Fruit fly (Drosophila melanogaster) whole organism, wandering third instar larva: ENCODE data around the gene Nepl7.

ENCODE experiments used
- Abd-B ChIP-seq: fragments of >200 bp; optimal IDR thresholded peaks from 2 replicates; lab custom pipeline; 2017; ENCODE audit warnings: missing biosample characterization, missing genetic modification characterization
- CG32264 ChIP-seq: fragments of 200-800 bp; sonication (Bioruptor generic); optimal IDR thresholded peaks from 2 replicates; lab custom pipeline; 2016; ENCODE audit warnings: missing biosample characterization, missing genetic modification characterization
- CG9705 ChIP-seq: fragments of 200-800 bp; sonication (Bioruptor generic); optimal IDR thresholded peaks from 2 replicates; lab custom pipeline; 2018; ENCODE audit warnings: missing biosample characterization, mild to moderate bottlenecking, missing genetic modification characterization
- CrebA ChIP-seq: fragments of 200-800 bp; sonication (Bioruptor generic); optimal IDR thresholded peaks from 2 replicates; lab custom pipeline; 2016; ENCODE audit warnings: missing biosample characterization, mild to moderate bottlenecking, missing genetic modification characterization, borderline replicate concordance
- Dfd ChIP-seq: fragments of >200 bp; optimal IDR thresholded peaks from 2 replicates; lab custom pipeline; 2017; ENCODE audit warnings: missing biosample characterization, missing genetic modification characterization
- Dif ChIP-seq: fragments of 200-275, 200-300 bp; sonication (Bioruptor generic); optimal IDR thresholded peaks from 2 replicates; lab custom pipeline; 2018; ENCODE audit warnings: missing biosample characterization, missing genetic modification characterization; ENCODE audit not compliant: partially characterized antibody
- GATAd ChIP-seq: sonication (Bioruptor generic); optimal IDR thresholded peaks from 2 replicates; lab custom pipeline; 2016; ENCODE audit warnings: missing biosample characterization, missing genetic modification characterization
- HLH106 ChIP-seq: fragments of 200-800 bp; optimal IDR thresholded peaks from 3 replicates; lab custom pipeline; 2019; ENCODE audit warnings: missing biosample characterization, mild to moderate bottlenecking, missing genetic modification characterization, moderate library complexity
- Hnf4 ChIP-seq: fragments of 200-800 bp; sonication (Bioruptor generic); optimal IDR thresholded peaks from 2 replicates; lab custom pipeline; 2016; ENCODE audit warnings: missing biosample characterization, mild to moderate bottlenecking, missing genetic modification characterization
- Hr78 ChIP-seq: fragments of >200 bp; optimal IDR thresholded peaks from 2 replicates; lab custom pipeline; 2017; ENCODE audit warnings: missing biosample characterization, missing genetic modification characterization
- Hr83 ChIP-seq: fragments of 200-300 bp; sonication (Bioruptor generic); optimal IDR thresholded peaks from 2 replicates; lab custom pipeline; 2016; ENCODE audit warnings: missing biosample characterization, mild to moderate bottlenecking, missing genetic modification characterization, moderate library complexity; ENCODE audit not compliant: poor library complexity, severe bottlenecking
- Jra ChIP-seq: sonication (Bioruptor generic); optimal IDR thresholded peaks from 2 replicates; lab custom pipeline; 2016; ENCODE audit warnings: missing biosample characterization, missing genetic modification characterization
- Mio ChIP-seq: sonication (Bioruptor generic); optimal IDR thresholded peaks from 2 replicates; lab custom pipeline; 2016; ENCODE audit warnings: missing biosample characterization, missing genetic modification characterization
- Myc ChIP-seq: fragments of >200 bp; optimal IDR thresholded peaks from 2 replicates; lab custom pipeline; 2017
- N ChIP-seq: fragments of >200 bp; optimal IDR thresholded peaks from 2 replicates; lab custom pipeline; 2018; ENCODE audit warnings: missing biosample characterization, missing external identifiers, missing genetic modification characterization
- OdsH ChIP-seq: fragments of 200-800 bp; sonication (Bioruptor generic); optimal IDR thresholded peaks from 2 replicates; lab custom pipeline; 2016; ENCODE audit warnings: missing biosample characterization, mild to moderate bottlenecking, missing genetic modification characterization
- Rel ChIP-seq, 2 experiments: fragments of 200-800 bp; sonication (Bioruptor generic) in 1 of 2; optimal IDR thresholded peaks; 2 replicates in 1 of 2; 3 replicates in 1 of 2; lab custom pipeline; 2016 to 2019; ENCODE audit warnings: mild to moderate bottlenecking in 2 of 2, missing biosample characterization in 2 of 2, missing genetic modification characterization in 2 of 2, moderate library complexity in 1 of 2
- Sp1 ChIP-seq: fragments of 200-800 bp; sonication (Bioruptor generic); optimal IDR thresholded peaks from 3 replicates; lab custom pipeline; 2019; ENCODE audit warnings: missing biosample characterization, mild to moderate bottlenecking, missing genetic modification characterization, moderate library complexity
- Vsx2 ChIP-seq: fragments of 200-300, 225-300 bp; sonication (Bioruptor generic); optimal IDR thresholded peaks from 2 replicates; lab custom pipeline; 2018; ENCODE audit warnings: missing biosample characterization, missing genetic modification characterization; ENCODE audit not compliant: partially characterized antibody
- br ChIP-seq: fragments of 200-800 bp; sonication (Bioruptor generic); optimal IDR thresholded peaks from 2 replicates; lab custom pipeline; 2016; ENCODE audit warnings: missing biosample characterization, missing genetic modification characterization
- brk ChIP-seq: fragments of 200-800 bp; sonication (Bioruptor generic); optimal IDR thresholded peaks from 2 replicates; lab custom pipeline; 2016; ENCODE audit warnings: missing biosample characterization, mild to moderate bottlenecking, missing genetic modification characterization
- dl ChIP-seq, 2 experiments: fragments of 175-275, 200-275 bp in 1 of 2; fragments of 200-275 bp in 1 of 2; sonication (Bioruptor generic); optimal IDR thresholded peaks; lab custom pipeline; 2018; ENCODE audit warnings: mild to moderate bottlenecking in 2 of 2, missing biosample characterization in 2 of 2, missing genetic modification characterization in 2 of 2, moderate library complexity in 2 of 2; ENCODE audit not compliant: partially characterized antibody in 2 of 2, insufficient read depth in 1 of 2
- dmrt93B ChIP-seq: fragments of 200-800 bp; sonication (Bioruptor generic); optimal IDR thresholded peaks from 2 replicates; lab custom pipeline; 2018; ENCODE audit warnings: missing biosample characterization, mild to moderate bottlenecking, missing genetic modification characterization
- dsf ChIP-seq: sonication (Bioruptor generic); optimal IDR thresholded peaks from 2 replicates; lab custom pipeline; 2016; ENCODE audit warnings: missing biosample characterization, missing genetic modification characterization, borderline replicate concordance
- ey ChIP-seq: fragments of 200-800 bp; sonication (Bioruptor generic); optimal IDR thresholded peaks from 2 replicates; lab custom pipeline; 2016; ENCODE audit warnings: missing biosample characterization, missing genetic modification characterization
- foxo ChIP-seq, 2 experiments: fragments of 200-800 bp; sonication (Bioruptor generic); optimal IDR thresholded peaks; 2 replicates in 1 of 2; 3 replicates in 1 of 2; lab custom pipeline; 2016 to 2017; ENCODE audit warnings: missing biosample characterization in 2 of 2, missing genetic modification characterization in 2 of 2
- fru ChIP-seq: fragments of 200-800 bp; sonication (Bioruptor generic); optimal IDR thresholded peaks from 3 replicates; lab custom pipeline; 2016; ENCODE audit warnings: missing biosample characterization, mild to moderate bottlenecking, missing genetic modification characterization
- h ChIP-seq: fragments of 200-800 bp; sonication (Bioruptor generic); optimal IDR thresholded peaks from 3 replicates; lab custom pipeline; 2016; ENCODE audit warnings: missing biosample characterization, mild to moderate bottlenecking, missing genetic modification characterization
- jim ChIP-seq: fragments of 175-275, 200-325 bp; sonication (Bioruptor generic); optimal IDR thresholded peaks from 2 replicates; lab custom pipeline; 2016; ENCODE audit warnings: missing biosample characterization, mild to moderate bottlenecking, missing genetic modification characterization
- lola ChIP-seq: fragments of >200 bp; optimal IDR thresholded peaks from 2 replicates; lab custom pipeline; 2017; ENCODE audit warnings: missing biosample characterization, missing genetic modification characterization
- pan ChIP-seq: fragments of >200 bp; optimal IDR thresholded peaks from 2 replicates; lab custom pipeline; 2017
- psq ChIP-seq: fragments of 200-800 bp; sonication (Bioruptor generic); optimal IDR thresholded peaks from 3 replicates; lab custom pipeline; 2017; ENCODE audit warnings: missing biosample characterization, mild to moderate bottlenecking, missing genetic modification characterization, moderate library complexity
- rgr ChIP-seq: fragments of 200-800 bp; sonication (Bioruptor generic); optimal IDR thresholded peaks from 3 replicates; lab custom pipeline; 2016; ENCODE audit warnings: missing biosample characterization, mild to moderate bottlenecking, missing genetic modification characterization
- sage ChIP-seq: fragments of 200-800 bp; sonication (Bioruptor generic); optimal IDR thresholded peaks from 2 replicates; lab custom pipeline; 2016; ENCODE audit warnings: missing biosample characterization, mild to moderate bottlenecking, missing genetic modification characterization
- sv ChIP-seq: fragments of 200-800 bp; sonication (Bioruptor generic); optimal IDR thresholded peaks from 3 replicates; lab custom pipeline; 2016; ENCODE audit warnings: missing biosample characterization, missing genetic modification characterization
- tai ChIP-seq: sonication (Bioruptor generic); optimal IDR thresholded peaks from 2 replicates; lab custom pipeline; 2016; ENCODE audit warnings: missing biosample characterization, missing genetic modification characterization
- usp ChIP-seq: fragments of >200 bp; optimal IDR thresholded peaks from 2 replicates; lab custom pipeline; 2017; ENCODE audit warnings: missing biosample characterization, missing genetic modification characterization
- woc ChIP-seq: sonication (Bioruptor generic); optimal IDR thresholded peaks from 2 replicates; lab custom pipeline; 2016; ENCODE audit warnings: missing biosample characterization, mild to moderate bottlenecking, missing genetic modification characterization

The Nepl7 gene

DNA sequence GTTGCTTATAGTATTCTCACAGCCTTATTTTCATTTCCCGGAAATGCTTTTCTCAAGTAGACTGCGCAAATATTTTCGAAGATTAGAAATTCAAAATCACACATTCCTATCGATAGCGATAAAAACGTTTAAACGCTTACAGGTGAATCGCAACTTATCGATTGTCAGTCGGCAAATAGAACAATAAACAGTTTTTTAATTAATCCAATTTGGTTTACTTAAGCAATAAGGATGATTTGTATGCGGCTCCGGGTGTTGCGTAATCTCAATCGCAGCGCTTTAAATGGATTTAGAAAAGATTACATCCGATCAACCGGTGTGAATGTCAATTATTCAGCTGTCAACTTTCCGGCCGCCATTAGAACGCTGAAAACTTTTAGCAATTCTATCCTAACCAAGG is 38.0 kb upstream of the Nepl7 start, which contains the start of the genes CG6180 and CG15484 (continued):
- TF ChIP-seq fru: no peak
- TF ChIP-seq CG32264 (GFP tag; lab: Kevin White, UChicago): no peak

DNA sequence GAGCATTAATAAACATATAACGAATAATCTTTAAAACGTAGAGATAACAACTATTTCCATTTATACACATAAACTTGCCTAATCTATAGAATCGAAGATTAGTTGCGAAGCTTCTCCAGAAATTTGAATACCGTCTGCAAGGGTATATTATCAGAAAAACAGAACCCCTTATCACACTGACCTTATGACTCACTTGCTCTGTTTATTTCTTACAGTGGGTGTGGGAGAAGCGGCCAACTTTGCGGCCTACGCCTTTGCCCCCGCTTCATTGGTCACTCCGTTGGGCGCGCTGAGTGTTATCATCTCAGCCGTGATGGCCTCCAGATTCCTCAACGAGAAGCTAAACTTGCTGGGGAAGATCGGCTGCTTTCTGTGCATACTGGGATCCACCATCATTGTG is 35.9 kb upstream of the Nepl7 start:
- peak in 1 of 2 experiments; percentile 6 for TF ChIP-seq foxo (GFP tag; optimal IDR thresholded peaks at IDR 0.05; lab: Kevin White, UChicago)
- no peak for TF ChIP-seq CrebA

dm6 chr2L:12704418-12704920 is 35.0 kb upstream of the Nepl7 start, which contains the start of the genes CG5776 and spict:
TSS of gene CG5776 (minus strand) at chr2L:12704451.
TSS of gene spict (plus strand) at chr2L:12704725.
- peak; percentile 57 for TF ChIP-seq rgr
- TF ChIP-seq Hr78 (GFP tag; lab: Kevin White, UChicago): no peak
- TF ChIP-seq fru: peak; percentile 62
- TF ChIP-seq Dfd (GFP tag; lab: Kevin White, UChicago): no peak
- TF ChIP-seq HLH106 (tag; lab: Kevin White, UChicago): peak; percentile 80
- TF ChIP-seq CG9705 (GFP tag; lab: Kevin White, UChicago): peak; percentile 71
- peak in 1 of 2 experiments; percentile 70 for TF ChIP-seq foxo (GFP tag; optimal IDR thresholded peaks at IDR 0.05; lab: Kevin White, UChicago)
- no peak for TF ChIP-seq dl (GFP tag; optimal IDR thresholded peaks at IDR 0.05; lab: Kevin White, UChicago; ENCODE audit: insufficient read depth in 1 of 2, partially characterized antibody in 2 of 2)
- peak; percentile 68 for TF ChIP-seq dmrt93B (GFP tag; lab: Kevin White, UChicago)
- no peak for TF ChIP-seq Vsx2 (GFP tag; lab: Kevin White, UChicago)
- TF ChIP-seq OdsH (GFP tag; lab: Kevin White, UChicago): peak; percentile 21
- TF ChIP-seq Sp1: peak; percentile 84
- TF ChIP-seq psq (GFP tag; lab: Kevin White, UChicago): peak; percentile 41
- TF ChIP-seq pan (lab: Kevin White, UChicago): no peak
- no peak for TF ChIP-seq lola (GFP tag; lab: Kevin White, UChicago)
- no peak for TF ChIP-seq jim (GFP tag; lab: Kevin White, UChicago)
- TF ChIP-seq woc (GFP tag; lab: Kevin White, UChicago): peak; percentile 50
- TF ChIP-seq Rel (GFP tag; optimal IDR thresholded peaks at IDR 0.05; lab: Kevin White, UChicago): no peak
- TF ChIP-seq Rel (tag; optimal IDR thresholded peaks at IDR 0.05; lab: Kevin White, UChicago): peak; percentile 85
- no peak for TF ChIP-seq Abd-B (GFP tag; lab: Kevin White, UChicago)
- TF ChIP-seq CrebA: no peak
- peak; percentile 96 for TF ChIP-seq Myc (lab: Kevin White, UChicago)
- TF ChIP-seq Mio (GFP tag; lab: Kevin White, UChicago): no peak
- no peak for TF ChIP-seq GATAd (GFP tag; lab: Kevin White, UChicago)
- peak; percentile 14 for TF ChIP-seq sv
- no peak for TF ChIP-seq N (GFP tag; lab: Kevin White, UChicago)
- TF ChIP-seq h (GFP tag; lab: Kevin White, UChicago): peak; percentile 70
- no peak for TF ChIP-seq sage
- peak; percentile 47 for TF ChIP-seq ey (GFP tag; lab: Kevin White, UChicago)
- peak; percentile 72 for TF ChIP-seq Dif (GFP tag; lab: Kevin White, UChicago)
- TF ChIP-seq brk: no peak
- no peak for TF ChIP-seq Hnf4
- no peak for TF ChIP-seq Hr83
- no peak for TF ChIP-seq tai (GFP tag; lab: Kevin White, UChicago)
- peak; percentile 73 for TF ChIP-seq br
- TF ChIP-seq dsf: peak; percentile 15
- TF ChIP-seq Jra (GFP tag; lab: Kevin White, UChicago): peak; percentile 94
- TF ChIP-seq CG32264 (GFP tag; lab: Kevin White, UChicago): no peak
- TF ChIP-seq usp (GFP tag; lab: Kevin White, UChicago): no peak
